Fruit fly (Drosophila melanogaster) whole organism, prepupa: ENCODE results near the gene glo.

Experiments used
- Blimp-1 ChIP-seq: fragments of 200-800 bp; sonication (Bioruptor generic); optimal IDR thresholded peaks from 3 replicates; lab custom pipeline; 2017; ENCODE audit warnings: missing biosample characterization, missing genetic modification characterization, mild to moderate bottlenecking, moderate library complexity, missing genetic modification reagents
- CG10631 ChIP-seq: fragments of 200-800 bp; sonication (Bioruptor generic); optimal IDR thresholded peaks from 2 replicates; lab custom pipeline; 2016; ENCODE audit warnings: missing biosample characterization, missing genetic modification characterization
- CG11294 ChIP-seq: fragments of 200-800 bp; sonication (Bioruptor generic); IDR thresholded peaks from 2 replicates; pipeline ENCODE4 v1.3.6; 2022; ENCODE audit warnings: missing biosample characterization, missing genetic modification characterization
- CG11762 ChIP-seq: fragments of 200-800 bp; sonication (Bioruptor generic); optimal IDR thresholded peaks from 3 replicates; lab custom pipeline; 2016; ENCODE audit warnings: missing biosample characterization, missing genetic modification characterization; ENCODE audit not compliant: insufficient read depth
- CG11902 ChIP-seq: fragments of 200-800 bp; sonication (Bioruptor generic); optimal IDR thresholded peaks from 3 replicates; lab custom pipeline; 2016; ENCODE audit warnings: missing biosample characterization, missing genetic modification characterization
- CG15336 ChIP-seq: fragments of 200-800 bp; sonication (Bioruptor generic); IDR thresholded peaks from 2 replicates; pipeline ENCODE4 v1.3.6; 2022; ENCODE audit warnings: missing biosample characterization, missing genetic modification characterization
- CG1621 ChIP-seq: fragments of 200-800 bp; sonication (Bioruptor generic); optimal IDR thresholded peaks from 3 replicates; lab custom pipeline; 2018; ENCODE audit warnings: missing biosample characterization, mild to moderate bottlenecking, missing genetic modification characterization
- CG16779 ChIP-seq: fragments of 200-800 bp; sonication (Bioruptor generic); optimal IDR thresholded peaks from 3 replicates; lab custom pipeline; 2017; ENCODE audit warnings: missing biosample characterization, mild to moderate bottlenecking, missing genetic modification characterization
- CG3032 ChIP-seq: fragments of 200-800 bp; optimal IDR thresholded peaks from 2 replicates; lab custom pipeline; 2019; ENCODE audit warnings: missing biosample characterization, mild to moderate bottlenecking, missing genetic modification characterization, moderate library complexity
- CG31627 ChIP-seq: fragments of 200-800 bp; sonication (Bioruptor generic); optimal IDR thresholded peaks from 3 replicates; lab custom pipeline; 2016; ENCODE audit warnings: missing biosample characterization, missing genetic modification characterization
- CG34406 ChIP-seq: fragments of 200-800 bp; sonication (Bioruptor generic); optimal IDR thresholded peaks from 3 replicates; lab custom pipeline; 2016; ENCODE audit warnings: missing biosample characterization, missing genetic modification characterization
- CG3919 ChIP-seq: fragments of 200-800 bp; sonication (Bioruptor generic); optimal IDR thresholded peaks from 3 replicates; lab custom pipeline; 2016; ENCODE audit warnings: missing biosample characterization, missing genetic modification characterization
- CG6163 ChIP-seq: fragments of 200-800 bp; sonication (Bioruptor generic); IDR thresholded peaks from 3 replicates; pipeline ENCODE4 v1.3.6; 2022; ENCODE audit warnings: missing biosample characterization, missing genetic modification characterization
- CG6276 ChIP-seq: fragments of 200-800 bp; sonication (Bioruptor generic); optimal IDR thresholded peaks from 2 replicates; lab custom pipeline; 2017; ENCODE audit warnings: missing biosample characterization, mild to moderate bottlenecking, missing genetic modification characterization
- CG6792 ChIP-seq: fragments of 200-800 bp; sonication (Bioruptor generic); optimal IDR thresholded peaks from 3 replicates; lab custom pipeline; 2016; ENCODE audit warnings: missing biosample characterization, missing genetic modification characterization
- CG6808 ChIP-seq: fragments of 200-800 bp; sonication (Bioruptor generic); optimal IDR thresholded peaks from 3 replicates; lab custom pipeline; 2017; ENCODE audit warnings: missing biosample characterization, missing genetic modification characterization, mild to moderate bottlenecking, moderate library complexity, missing genetic modification reagents
- CG7368 ChIP-seq: fragments of 200-800 bp; sonication (Bioruptor generic); optimal IDR thresholded peaks from 3 replicates; lab custom pipeline; 2016; ENCODE audit warnings: missing biosample characterization, missing genetic modification characterization
- CG8119 ChIP-seq: fragments of 200-800 bp; sonication (Bioruptor generic); IDR thresholded peaks from 3 replicates; pipeline ENCODE4 v1.3.6; 2022; ENCODE audit warnings: missing biosample characterization, missing genetic modification characterization
- CG8632 ChIP-seq: fragments of 200-800 bp; sonication (Bioruptor generic); optimal IDR thresholded peaks from 3 replicates; lab custom pipeline; 2016; ENCODE audit warnings: missing biosample characterization, missing genetic modification characterization
- CG9139 ChIP-seq: fragments of 200-800 bp; sonication (Bioruptor generic); optimal IDR thresholded peaks from 3 replicates; lab custom pipeline; 2017; ENCODE audit warnings: missing biosample characterization, mild to moderate bottlenecking, missing genetic modification characterization
- Eip75B ChIP-seq: fragments of 200-800 bp; sonication (Bioruptor generic); optimal IDR thresholded peaks from 3 replicates; lab custom pipeline; 2016; ENCODE audit warnings: missing biosample characterization, missing genetic modification characterization
- Eip78C ChIP-seq: fragments of 200-800 bp; sonication (Bioruptor generic); peaks from one replicate; lab custom pipeline; 2016; ENCODE audit warnings: missing biosample characterization, missing genetic modification characterization
- Eip93F ChIP-seq: fragments of 200-800 bp; sonication (Bioruptor generic); optimal IDR thresholded peaks from 2 replicates; lab custom pipeline; 2016; ENCODE audit warnings: missing biosample characterization, mild to moderate bottlenecking, missing genetic modification characterization
- Ets21C ChIP-seq: fragments of 200-800 bp; sonication (Bioruptor generic); optimal IDR thresholded peaks from 3 replicates; lab custom pipeline; 2016; ENCODE audit warnings: missing biosample characterization, missing genetic modification characterization
- Gug ChIP-seq: fragments of 200-800 bp; sonication (Bioruptor generic); IDR thresholded peaks from 2 replicates; pipeline ENCODE4 v1.3.6; 2022; ENCODE audit warnings: missing biosample characterization, missing genetic modification characterization
- Hr38 ChIP-seq: sonication (Bioruptor generic); optimal IDR thresholded peaks from 2 replicates; lab custom pipeline; 2016; ENCODE audit warnings: missing biosample characterization, missing genetic modification characterization
- Hr39 ChIP-seq: fragments of 200-800 bp; sonication (Bioruptor generic); optimal IDR thresholded peaks from 2 replicates; lab custom pipeline; 2016; ENCODE audit warnings: missing biosample characterization, missing genetic modification characterization
- Hr4 ChIP-seq: fragments of 200-800 bp; sonication (Bioruptor generic); optimal IDR thresholded peaks from 3 replicates; lab custom pipeline; 2016; ENCODE audit warnings: missing biosample characterization, missing genetic modification characterization
- Lpt ChIP-seq: fragments of 200-800 bp; sonication (Bioruptor generic); optimal IDR thresholded peaks from 3 replicates; lab custom pipeline; 2016; ENCODE audit warnings: missing biosample characterization, missing genetic modification characterization
- Met ChIP-seq: fragments of 200-800 bp; sonication (Bioruptor generic); optimal IDR thresholded peaks from 3 replicates; lab custom pipeline; 2016; ENCODE audit warnings: missing biosample characterization, missing genetic modification characterization
- OdsH ChIP-seq: fragments of 200-800 bp; sonication (Bioruptor generic); optimal IDR thresholded peaks from 3 replicates; lab custom pipeline; 2016; ENCODE audit warnings: missing biosample characterization, missing genetic modification characterization
- Sox102F ChIP-seq: fragments of 200-800 bp; sonication (Bioruptor generic); optimal IDR thresholded peaks from 2 replicates; lab custom pipeline; 2016; ENCODE audit warnings: missing biosample characterization, mild to moderate bottlenecking, missing genetic modification characterization
- Sox14 ChIP-seq: fragments of 200-800 bp; sonication (Bioruptor generic); optimal IDR thresholded peaks from 3 replicates; lab custom pipeline; 2016; ENCODE audit warnings: missing biosample characterization, missing genetic modification characterization
- achi ChIP-seq: fragments of 200-800 bp; sonication (Bioruptor generic); optimal IDR thresholded peaks from 3 replicates; lab custom pipeline; 2016; ENCODE audit warnings: missing biosample characterization, missing genetic modification characterization
- acj6 ChIP-seq: fragments of 200-800 bp; sonication (Bioruptor generic); optimal IDR thresholded peaks from 3 replicates; lab custom pipeline; 2016; ENCODE audit warnings: missing biosample characterization, missing genetic modification characterization
- cyc ChIP-seq: fragments of 200-800 bp; sonication (Bioruptor generic); optimal IDR thresholded peaks from 3 replicates; lab custom pipeline; 2016; ENCODE audit warnings: missing biosample characterization, missing genetic modification characterization
- dac ChIP-seq: fragments of 200-800 bp; sonication (Bioruptor generic); optimal IDR thresholded peaks from 2 replicates; lab custom pipeline; 2017; ENCODE audit warnings: missing biosample characterization, mild to moderate bottlenecking, missing genetic modification characterization
- dsx ChIP-seq: fragments of 200-800 bp; optimal IDR thresholded peaks from 3 replicates; lab custom pipeline; 2019; ENCODE audit warnings: missing biosample characterization, mild to moderate bottlenecking, missing genetic modification characterization, moderate library complexity; ENCODE audit not compliant: poor library complexity, severe bottlenecking
- eg ChIP-seq: fragments of 200-800 bp; sonication (Bioruptor generic); IDR thresholded peaks from 3 replicates; pipeline ENCODE4 v1.3.6; 2022; ENCODE audit warnings: missing biosample characterization, missing genetic modification characterization
- esn ChIP-seq: fragments of 200-800 bp; sonication (Bioruptor generic); optimal IDR thresholded peaks from 2 replicates; lab custom pipeline; 2016; ENCODE audit warnings: missing biosample characterization, mild to moderate bottlenecking, missing genetic modification characterization, moderate library complexity
- fd59A ChIP-seq: fragments of 200-800 bp; sonication (Bioruptor generic); optimal IDR thresholded peaks from 2 replicates; lab custom pipeline; 2017; ENCODE audit warnings: missing biosample characterization, mild to moderate bottlenecking, missing genetic modification characterization, missing genetic modification reagents
- fd85E ChIP-seq: fragments of 200-800 bp; sonication (Bioruptor generic); optimal IDR thresholded peaks from 3 replicates; lab custom pipeline; 2016; ENCODE audit warnings: missing biosample characterization, missing genetic modification characterization
- fkh ChIP-seq: fragments of 200-800 bp; sonication (Bioruptor generic); optimal IDR thresholded peaks from 3 replicates; lab custom pipeline; 2017; ENCODE audit warnings: missing biosample characterization, mild to moderate bottlenecking, missing genetic modification characterization, moderate library complexity
- lz ChIP-seq: fragments of 200-800 bp; sonication (Bioruptor generic); optimal IDR thresholded peaks from 3 replicates; lab custom pipeline; 2016; ENCODE audit warnings: missing biosample characterization, missing genetic modification characterization
- net ChIP-seq: fragments of 200-800 bp; sonication (Bioruptor generic); optimal IDR thresholded peaks from 3 replicates; lab custom pipeline; 2016; ENCODE audit warnings: missing biosample characterization, missing genetic modification characterization
- pdm3 ChIP-seq: fragments of 200-800 bp; sonication (Bioruptor generic); optimal IDR thresholded peaks from 3 replicates; lab custom pipeline; 2016; ENCODE audit warnings: missing biosample characterization, missing genetic modification characterization
- spab ChIP-seq: fragments of 200-800 bp; sonication (Bioruptor generic); optimal IDR thresholded peaks from 2 replicates; lab custom pipeline; 2017; ENCODE audit warnings: missing biosample characterization, mild to moderate bottlenecking, missing genetic modification characterization, missing genetic modification reagents
- ss ChIP-seq, 2 experiments: fragments of 200-800 bp; sonication (Bioruptor generic); optimal IDR thresholded peaks; 2 replicates in 1 of 2; 3 replicates in 1 of 2; lab custom pipeline; 2017 to 2018; ENCODE audit warnings: mild to moderate bottlenecking in 2 of 2, missing biosample characterization in 2 of 2, missing genetic modification characterization in 2 of 2, moderate library complexity in 1 of 2
- svp ChIP-seq: fragments of 200-800 bp; sonication (Bioruptor generic); peaks from one replicate; lab custom pipeline; 2016; ENCODE audit warnings: missing biosample characterization, missing genetic modification characterization
- vri ChIP-seq: fragments of 200-800 bp; sonication (Bioruptor generic); optimal IDR thresholded peaks from 3 replicates; lab custom pipeline; 2016; ENCODE audit warnings: missing biosample characterization, mild to moderate bottlenecking, missing genetic modification characterization

glo gene

dm6 chr3R:11868562-11868961 is 49.3 kb upstream of the glo start:
- 0 out of 3 replicates have a peak, but pooled peaks have one; percentile 5 for TF ChIP-seq CG6163 (GFP tag; lab: Robert Waterston, UW)
- 0 out of 2 replicates have a peak, but pooled peaks have one; percentile 14 for TF ChIP-seq CG15336 (GFP tag; lab: Robert Waterston, UW)
- TF ChIP-seq pdm3 (GFP tag; lab: Kevin White, UChicago), result no peak

dm6 chr3R:11865132-11865531 is 45.9 kb upstream of the glo start:
- no peak for TF ChIP-seq CG8632
- no peak for TF ChIP-seq CG31627 (GFP tag; lab: Kevin White, UChicago)
- peak; percentile 60 for TF ChIP-seq CG1621 (tag; lab: Kevin White, UChicago)
- no peak for TF ChIP-seq dac (GFP tag; lab: Kevin White, UChicago)
- no peak for TF ChIP-seq OdsH (GFP tag; lab: Kevin White, UChicago)
- TF ChIP-seq CG11294 (GFP tag; lab: Robert Waterston, UW), result no peak
- no peak for TF ChIP-seq vri (GFP tag; lab: Kevin White, UChicago)
- peak; percentile 0 for TF ChIP-seq CG3032 (tag; lab: Kevin White, UChicago)
- peak; percentile 31 for TF ChIP-seq fd59A (GFP tag; lab: Kevin White, UChicago)
- peak; percentile 65; the same call in 1 of the 3 replicates for TF ChIP-seq CG6163 (GFP tag; lab: Robert Waterston, UW)
- TF ChIP-seq CG9139 (GFP tag; lab: Kevin White, UChicago), result peak; percentile 49
- peak; percentile 65 for TF ChIP-seq CG6808
- no peak for TF ChIP-seq Eip93F
- no peak for TF ChIP-seq CG6792 (GFP tag; lab: Kevin White, UChicago)
- TF ChIP-seq Met (GFP tag; lab: Kevin White, UChicago), result no peak
- TF ChIP-seq CG16779 (tag; lab: Kevin White, UChicago), result no peak
- TF ChIP-seq Ets21C (GFP tag; lab: Kevin White, UChicago), result no peak
- no peak for TF ChIP-seq Hr38 (GFP tag; lab: Kevin White, UChicago)
- no peak for TF ChIP-seq acj6 (GFP tag; lab: Kevin White, UChicago)
- peak; percentile 38 for TF ChIP-seq Lpt (GFP tag; lab: Kevin White, UChicago)
- no peak for TF ChIP-seq CG11902
- TF ChIP-seq CG10631 (GFP tag; lab: Kevin White, UChicago), result no peak
- no peak for TF ChIP-seq CG34406 (GFP tag; lab: Kevin White, UChicago)
- no peak for TF ChIP-seq net (GFP tag; lab: Kevin White, UChicago)
- no peak for TF ChIP-seq Sox102F (GFP tag; lab: Kevin White, UChicago)
- TF ChIP-seq CG8119 (GFP tag; lab: Robert Waterston, UW), result peak; percentile 40; the same call in 2 of the 3 replicates
- no peak for TF ChIP-seq CG11762 (GFP tag; lab: Kevin White, UChicago)
- no peak for TF ChIP-seq Hr4 (GFP tag; lab: Kevin White, UChicago)
- TF ChIP-seq lz (GFP tag; lab: Kevin White, UChicago), result no peak
- peak; percentile 85 for TF ChIP-seq dsx
- no peak for TF ChIP-seq Hr39 (GFP tag; lab: Kevin White, UChicago)
- TF ChIP-seq Gug, result no peak
- no peak for TF ChIP-seq fkh
- TF ChIP-seq pdm3 (GFP tag; lab: Kevin White, UChicago), result no peak
- peak; percentile 3 for TF ChIP-seq Eip75B (GFP tag; lab: Kevin White, UChicago)
- no peak for TF ChIP-seq CG6276
- no peak for TF ChIP-seq esn
- peak; percentile 43 for TF ChIP-seq spab (GFP tag; lab: Kevin White, UChicago)
- no peak for TF ChIP-seq svp (GFP tag; lab: Kevin White, UChicago)
- peak; percentile 66 to 75 for TF ChIP-seq ss (GFP tag; optimal IDR thresholded peaks at IDR 0.05; lab: Kevin White, UChicago)
- no peak for TF ChIP-seq Blimp-1 (GFP tag; lab: Kevin White, UChicago)
- TF ChIP-seq eg, result peak; percentile 37; the same call in 1 of the 3 replicates
- no peak for TF ChIP-seq achi (GFP tag; lab: Kevin White, UChicago)
- no peak for TF ChIP-seq CG7368 (GFP tag; lab: Kevin White, UChicago)
- no peak for TF ChIP-seq fd85E
- TF ChIP-seq cyc (GFP tag; lab: Kevin White, UChicago), result no peak
- 0 out of 2 replicates have a peak, but pooled peaks have one; percentile 21 for TF ChIP-seq CG15336 (GFP tag; lab: Robert Waterston, UW)
- no peak for TF ChIP-seq Sox14 (GFP tag; lab: Kevin White, UChicago)
- TF ChIP-seq Eip78C (GFP tag; lab: Kevin White, UChicago), result peak; percentile 46
- no peak for TF ChIP-seq CG3919
